Worm (Caenorhabditis elegans) whole organism, L4 larva: ENCODE data around the gene cyp-23A1.

Experiments used
- pqm-1 ChIP-seq: sonication (generic microtip); optimal IDR thresholded peaks from 2 replicates; lab custom pipeline; 2017; ENCODE audit warnings: missing biosample characterization, missing genetic modification characterization
- snpc-4 ChIP-seq: fragments of 150-350 bp; optimal IDR thresholded peaks from 2 replicates; lab custom pipeline; 2014; ENCODE audit warnings: missing biosample characterization, missing genetic modification characterization

DNA sequence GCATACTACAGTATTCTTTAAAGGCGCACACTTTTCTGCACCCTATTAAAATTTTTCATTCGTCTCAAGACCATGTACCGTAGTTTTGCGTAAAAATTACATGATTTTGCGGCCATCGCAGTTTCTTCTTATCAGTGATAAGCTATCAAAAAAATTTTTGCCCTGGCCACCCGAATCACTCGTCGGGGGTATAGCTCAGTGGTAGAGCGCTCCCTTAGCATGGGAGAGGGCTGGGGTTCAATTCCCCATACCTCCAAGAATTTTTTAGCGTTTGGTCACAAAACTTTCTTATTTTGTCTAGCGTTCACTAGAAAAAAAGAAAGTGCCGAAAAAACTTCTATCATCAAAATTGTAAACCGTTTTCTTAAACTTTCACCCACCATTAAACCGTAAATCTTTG lies 53.2 kb downstream of the cyp-23A1 start:
- TF ChIP-seq snpc-4 (tag; lab: Kevin White, UChicago) (no peak), pqm-1 (tag; lab: Kevin White, UChicago) (no peak)
